Worm (Caenorhabditis elegans): ENCODE measurements around the gene F26D11.1.
A peak's percentile ranks its signal among the peaks of the same experiment; 100 is the strongest.

The F26D11.1 gene

ce11 chrV:7978798-7979197 lies 2.5 kb upstream of the F26D11.1 start (continued):
- TF ChIP-seq ztf-6 (GFP tag; IDR thresholded peaks at IDR 0.05): no peak
- no peak for TF ChIP-seq ztf-25 (GFP tag; IDR thresholded peaks at IDR 0.05)
- TF ChIP-seq ztf-18 (tag; optimal IDR thresholded peaks at IDR 0.05): no peak
- no peak for TF ChIP-seq F57A8.1 (GFP tag; optimal IDR thresholded peaks at IDR 0.05)
- TF ChIP-seq zim-3 (tag; optimal IDR thresholded peaks at IDR 0.05): no peak
- TF ChIP-seq madf-8 (GFP tag; conservative IDR thresholded peaks at IDR 0.05): no peak
- peak; percentile 44 for TF ChIP-seq nhr-80 (tag; optimal IDR thresholded peaks at IDR 0.05)
- TF ChIP-seq mxl-1 (tag; optimal IDR thresholded peaks at IDR 0.05): no peak
- TF ChIP-seq pbrm-1 (GFP tag; IDR thresholded peaks at IDR 0.05): no peak
- TF ChIP-seq aptf-3 (GFP tag; IDR thresholded peaks at IDR 0.05): no peak
- peak; percentile 49 for TF ChIP-seq ceh-27 (GFP tag; optimal IDR thresholded peaks at IDR 0.05)
- no peak for TF ChIP-seq ama-1 (optimal IDR thresholded peaks at IDR 0.05)
- TF ChIP-seq ama-1 (GFP tag; optimal IDR thresholded peaks at IDR 0.05): no peak
- no peak for TF ChIP-seq egrh-3 (GFP tag; IDR thresholded peaks at IDR 0.05)
- peak; percentile 44; the same call in 1 of the 2 replicates for TF ChIP-seq hmg-1.2 (GFP tag; IDR thresholded peaks at IDR 0.05)
- TF ChIP-seq ztf-26 (tag; optimal IDR thresholded peaks at IDR 0.05): no peak
- TF ChIP-seq F37B4.10 (GFP tag; IDR thresholded peaks at IDR 0.05): no peak
- TF ChIP-seq attf-5 (GFP tag; optimal IDR thresholded peaks at IDR 0.05): peak; percentile 62

- TF ChIP-seq somi-1 (GFP tag; optimal IDR thresholded peaks at IDR 0.05) (peak; percentile 20), K12H6.12 (tag; optimal IDR thresholded peaks at IDR 0.05) (peak; percentile 10), attf-6 (GFP tag; IDR thresholded peaks at IDR 0.05) (no peak), zfh-2 (GFP tag; conservative IDR thresholded peaks at IDR 0.05) (peak; percentile 56), egl-44 (GFP tag; IDR thresholded peaks at IDR 0.05) (no peak), rcor-1 (GFP tag; IDR thresholded peaks at IDR 0.05) (no peak), madf-3 (GFP tag; IDR thresholded peaks at IDR 0.05) (no peak), cebp-1 (GFP tag; IDR thresholded peaks at IDR 0.05) (no peak), cebp-1 (tag; optimal IDR thresholded peaks at IDR 0.05) (peak; percentile 25)
These were observed 866 bp upstream of the F26D11.1 start for ce11 chrV:7980370-7980987.

DNA sequence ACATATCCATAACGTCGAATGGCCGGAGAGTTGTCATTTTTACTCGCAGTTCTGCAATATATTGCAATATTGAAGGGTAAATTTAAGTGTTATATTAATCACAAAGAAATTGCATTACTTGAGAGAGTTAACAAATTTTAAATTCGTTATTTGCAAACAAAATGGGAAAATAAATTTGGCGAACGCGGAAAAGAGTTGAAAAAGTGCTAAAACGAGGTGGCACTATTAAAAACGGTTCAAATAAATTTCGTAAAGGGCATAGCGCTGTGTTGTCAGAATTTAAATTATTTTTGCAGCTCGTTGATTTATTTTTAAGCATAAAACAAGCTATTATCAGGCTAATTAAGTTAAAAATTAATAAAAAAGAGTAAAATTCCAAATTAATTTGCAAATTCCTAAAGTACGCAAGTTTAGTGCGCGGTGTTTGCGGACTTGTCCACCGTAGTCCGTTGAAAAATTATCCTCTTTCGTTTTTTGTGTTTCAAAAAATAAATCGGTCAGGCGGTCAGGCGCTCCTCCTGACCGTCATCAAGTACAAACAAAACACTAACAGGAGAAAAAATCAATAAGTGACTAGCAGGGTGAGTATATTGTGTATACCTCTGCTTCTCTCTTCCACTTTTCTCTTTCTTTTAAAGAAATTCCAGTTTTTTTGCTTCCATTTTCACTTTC lies 2.2 kb downstream of the F26D11.1 start, which contains the start of the genes natb-1 and abhd-12:
natb-1 (minus strand) TSS at position 51 of the 672 bp plus-strand sequence.
abhd-12 (plus strand) TSS at position 499 of the 672 bp plus-strand sequence.
- TF ChIP-seq nhr-120 (GFP tag; IDR thresholded peaks at IDR 0.05): no peak
- TF ChIP-seq tbx-9 (tag; optimal IDR thresholded peaks at IDR 0.05; ENCODE audit: borderline replicate concordance): no peak
- TF ChIP-seq ztf-18 (tag; optimal IDR thresholded peaks at IDR 0.05): peak; percentile 3
- peak; percentile 22 for TF ChIP-seq nhr-80 (tag; optimal IDR thresholded peaks at IDR 0.05)
- peak; percentile 57 for TF ChIP-seq lsl-1 (GFP tag; optimal IDR thresholded peaks at IDR 0.05)
- peak; percentile 10 for TF ChIP-seq F23B12.7 (tag; optimal IDR thresholded peaks at IDR 0.05; ENCODE audit: insufficient read depth)
- TF ChIP-seq lin-54 (GFP tag; optimal IDR thresholded peaks at IDR 0.05): peak; percentile 1
- TF ChIP-seq cebp-1 (GFP tag; IDR thresholded peaks at IDR 0.05): no peak
- TF ChIP-seq cebp-1 (tag; optimal IDR thresholded peaks at IDR 0.05): peak; percentile 46
- peak; percentile 91 for TF ChIP-seq attf-5 (GFP tag; optimal IDR thresholded peaks at IDR 0.05)
- no peak for TF ChIP-seq snpc-4 (GFP tag; optimal IDR thresholded peaks at IDR 0.05)
- peak in 2 of 4 experiments; percentile 18 to 19 for TF ChIP-seq snpc-4 (tag; optimal IDR thresholded peaks at IDR 0.05)

DNA sequence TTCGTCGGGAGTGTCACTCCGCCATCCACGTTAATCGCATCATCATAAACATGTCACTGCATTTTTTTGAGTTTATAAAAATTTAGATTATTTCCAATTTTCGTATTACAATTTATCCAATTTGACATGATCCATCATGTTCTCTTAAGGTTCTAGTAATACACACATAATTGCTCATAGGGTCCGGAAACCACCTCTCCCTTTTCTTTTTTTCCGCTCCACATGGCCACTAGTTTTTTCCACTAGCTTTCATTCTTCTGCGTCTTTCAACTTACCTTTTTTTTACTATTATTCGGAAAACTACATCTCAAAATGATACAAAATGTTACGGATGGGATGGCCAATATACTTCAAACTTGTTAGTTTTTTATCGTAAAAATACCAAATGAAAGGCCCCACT lies 4.5 kb downstream of the F26D11.1 start, which contains the start of gene Y97E10AL.1:
Y97E10AL.1 (plus strand) TSS at position 301 of the 400 bp plus-strand sequence.
- no peak for TF ChIP-seq hmg-1.2 (GFP tag; IDR thresholded peaks at IDR 0.05)
- TF ChIP-seq B0019.2 (GFP tag; conservative IDR thresholded peaks at IDR 0.05): no peak
- no peak for TF ChIP-seq ztf-26 (tag; optimal IDR thresholded peaks at IDR 0.05)
- no peak for TF ChIP-seq F49E8.2 (tag; optimal IDR thresholded peaks at IDR 0.05; ENCODE audit: insufficient read depth)
- TF ChIP-seq sea-2 (GFP tag; IDR thresholded peaks at IDR 0.05): no peak
- TF ChIP-seq dpff-1 (tag; optimal IDR thresholded peaks at IDR 0.05): no peak
- no peak for TF ChIP-seq attf-5 (GFP tag; optimal IDR thresholded peaks at IDR 0.05)
- TF ChIP-seq bed-1 (GFP tag; IDR thresholded peaks at IDR 0.05): no peak
- no peak for TF ChIP-seq atf-7 (tag; optimal IDR thresholded peaks at IDR 0.05)
- no peak for TF ChIP-seq die-1 (tag; optimal IDR thresholded peaks at IDR 0.05)
- no peak for TF ChIP-seq C17E4.6 (GFP tag; IDR thresholded peaks at IDR 0.05)
- TF ChIP-seq ceh-79 (tag; optimal IDR thresholded peaks at IDR 0.05): no peak
- no peak for TF ChIP-seq Y79H2A.3 (GFP tag; conservative IDR thresholded peaks at IDR 0.05)

Measured in whole organism, young adult.